Fruit fly (Drosophila melanogaster) whole organism, embryonic: Measurements from ENCODE around the gene CG2901.

Experiments used
- CG3838 ChIP-seq: fragments of 200-800 bp; sonication (Bioruptor generic); optimal IDR thresholded peaks from 3 replicates; lab custom pipeline; 2016; ENCODE audit warnings: missing biosample characterization, missing genetic modification characterization
- CG7839 ChIP-seq: fragments of 200-800 bp; sonication (Bioruptor generic); optimal IDR thresholded peaks from 3 replicates; lab custom pipeline; 2018; ENCODE audit warnings: missing biosample characterization, mild to moderate bottlenecking, missing genetic modification characterization, moderate library complexity
- Dip3 ChIP-seq: fragments of 200-800 bp; sonication (Bioruptor generic); optimal IDR thresholded peaks from 3 replicates; lab custom pipeline; 2016; ENCODE audit warnings: missing biosample characterization, missing genetic modification characterization
- Fer1 ChIP-seq: fragments of 200-800 bp; sonication (Bioruptor generic); optimal IDR thresholded peaks from 2 replicates; lab custom pipeline; 2017; ENCODE audit warnings: missing biosample characterization, mild to moderate bottlenecking, missing genetic modification characterization
- abd-A ChIP-seq: fragments of 200-800 bp; sonication (Bioruptor generic); optimal IDR thresholded peaks from 3 replicates; lab custom pipeline; 2019; ENCODE audit warnings: missing biosample characterization, mild to moderate bottlenecking, missing genetic modification characterization, moderate library complexity
- kay ChIP-seq: fragments of 200-800 bp; sonication (Bioruptor generic); optimal IDR thresholded peaks from 2 replicates; lab custom pipeline; 2016; ENCODE audit warnings: missing biosample characterization, missing genetic modification characterization
- pan ChIP-seq, 4 experiments: fragments of >200 bp in 3 of 4; fragments of 200-800 bp in 1 of 4; sonication (Bioruptor generic) in 1 of 4; optimal IDR thresholded peaks in 3 of 4; IDR thresholded peaks in 1 of 4; 2 replicates each; pipeline versions ENCODE4 v1.3.6 to Lab custom; 2017 to 2022; ENCODE audit warnings: missing biosample characterization in 2 of 4, missing genetic modification characterization in 2 of 4, mixed read lengths in 1 of 4
- sd ChIP-seq: fragments of 200-800 bp; sonication (Bioruptor generic); optimal IDR thresholded peaks from 3 replicates; lab custom pipeline; 2018; ENCODE audit warnings: missing biosample characterization, mild to moderate bottlenecking, missing genetic modification characterization, moderate library complexity

DNA sequence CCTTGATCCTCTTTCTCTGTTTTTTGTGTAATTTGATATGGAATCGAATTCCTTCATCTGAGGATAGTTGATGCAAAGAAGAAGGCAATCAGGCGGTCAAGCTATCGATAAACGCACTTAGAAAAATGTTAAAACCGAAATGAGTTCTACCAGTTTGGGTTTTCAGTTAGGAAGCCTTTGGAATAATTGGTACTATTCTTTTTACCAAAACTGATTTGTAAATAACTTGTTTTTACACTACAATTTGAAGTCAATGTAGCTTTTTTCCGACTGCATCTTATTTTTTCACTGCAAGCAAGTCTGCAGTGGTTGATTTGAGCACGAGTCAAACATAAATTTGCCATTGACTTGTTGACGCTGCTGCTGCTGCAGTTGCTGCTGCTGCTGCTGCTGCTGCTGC, 3.8 kb downstream of the CG2901 start:
- TF ChIP-seq CG3838 (GFP tag; lab: Kevin White, UChicago) (no peak), kay (no peak), Fer1 (GFP tag; lab: Kevin White, UChicago) (no peak), sd (no peak), pan (optimal IDR thresholded peaks at IDR 0.05; lab: Kevin White, UChicago) (no peak), pan (GFP tag; optimal IDR thresholded peaks at IDR 0.05 in 1 of 2, IDR thresholded peaks at IDR 0.05 in 1 of 2) (no peak), Dip3 (GFP tag; lab: Kevin White, UChicago) (no peak), abd-A (tag; lab: Kevin White, UChicago) (no peak), CG7839 (tag; lab: Kevin White, UChicago) (no peak)
